Fruit fly (Drosophila melanogaster) whole organism, embryonic: ENCODE measurements around the gene CG31249.
A peak's percentile ranks its signal among the peaks of the same experiment; 100 is the strongest.

Experiments
- Bdp1 ChIP-seq: fragments of 200-800 bp; sonication (Bioruptor generic); optimal IDR thresholded peaks from 3 replicates; lab custom pipeline; 2016; ENCODE audit warnings: missing biosample characterization, missing genetic modification characterization
- CG10654 ChIP-seq: fragments of 200-800 bp; sonication (Bioruptor generic); optimal IDR thresholded peaks from 2 replicates; lab custom pipeline; 2016; ENCODE audit warnings: missing biosample characterization, missing genetic modification characterization
- CG11093 ChIP-seq: fragments of 200-800 bp; sonication (Bioruptor generic); IDR thresholded peaks from 3 replicates; pipeline ENCODE4 v1.3.6; 2022; ENCODE audit warnings: missing biosample characterization, missing genetic modification characterization
- CG11247 ChIP-seq: fragments of 200-800 bp; sonication (Bioruptor generic); IDR thresholded peaks from 2 replicates; pipeline ENCODE4 v1.3.6; 2022; ENCODE audit warnings: missing biosample characterization, missing genetic modification characterization
- CG14860 ChIP-seq: fragments of 200-800 bp; sonication (Bioruptor generic); IDR thresholded peaks from 3 replicates; pipeline ENCODE4 v1.3.6; 2022; ENCODE audit warnings: missing biosample characterization, missing genetic modification characterization; ENCODE audit not compliant: partially characterized antibody
- CG15696 ChIP-seq: fragments of 200-800 bp; sonication (Bioruptor generic); optimal IDR thresholded peaks from 2 replicates; lab custom pipeline; 2019; ENCODE audit warnings: missing biosample characterization, mild to moderate bottlenecking, missing genetic modification characterization, moderate library complexity
- CG16813 ChIP-seq: fragments of 200-800 bp; sonication (Bioruptor generic); IDR thresholded peaks from 3 replicates; pipeline ENCODE4 v1.3.6; 2022; ENCODE audit warnings: missing biosample characterization, missing genetic modification characterization; ENCODE audit not compliant: partially characterized antibody
- CG16815 ChIP-seq: fragments of 200-800 bp; sonication (Bioruptor generic); optimal IDR thresholded peaks from 3 replicates; lab custom pipeline; 2017; ENCODE audit warnings: missing biosample characterization, mild to moderate bottlenecking, missing genetic modification characterization
- CG17359 ChIP-seq: fragments of 200-800 bp; sonication (Bioruptor generic); optimal IDR thresholded peaks from 3 replicates; lab custom pipeline; 2018; ENCODE audit warnings: missing biosample characterization, mild to moderate bottlenecking, missing genetic modification characterization, moderate library complexity
- CG18619 ChIP-seq: fragments of 200-800 bp; sonication (Bioruptor generic); optimal IDR thresholded peaks from 3 replicates; lab custom pipeline; 2017; ENCODE audit warnings: missing biosample characterization, mild to moderate bottlenecking, missing genetic modification characterization
- CG2199 ChIP-seq: fragments of 200-800 bp; sonication (Bioruptor generic); IDR thresholded peaks from 3 replicates; pipeline ENCODE4 v1.3.6; 2022; ENCODE audit warnings: missing biosample characterization, missing genetic modification characterization
- CG32767 ChIP-seq: fragments of 200-800 bp; sonication (Bioruptor generic); IDR thresholded peaks from 2 replicates; pipeline ENCODE4 v1.3.6; 2022; ENCODE audit warnings: missing biosample characterization, missing genetic modification characterization
- CG5953 ChIP-seq: fragments of 200-800 bp; sonication (Bioruptor generic); IDR thresholded peaks from 2 replicates; pipeline ENCODE4 v1.3.6; 2022; ENCODE audit warnings: missing biosample characterization, missing genetic modification characterization
- CG6689 ChIP-seq: fragments of 200-800 bp; sonication (Bioruptor generic); IDR thresholded peaks from 2 replicates; pipeline ENCODE4 v1.3.6; 2022; ENCODE audit warnings: missing biosample characterization, missing genetic modification characterization
- Camta ChIP-seq: fragments of 200-800 bp; sonication (Bioruptor generic); optimal IDR thresholded peaks from 2 replicates; lab custom pipeline; 2016; ENCODE audit warnings: missing biosample characterization, missing genetic modification characterization
- Deaf1 ChIP-seq: fragments of 200-800 bp; optimal IDR thresholded peaks from 3 replicates; lab custom pipeline; 2019; ENCODE audit warnings: missing biosample characterization, mild to moderate bottlenecking, missing genetic modification characterization, moderate library complexity
- Dip2 ChIP-seq: fragments of 200-800 bp; sonication (Bioruptor generic); IDR thresholded peaks from 2 replicates; pipeline ENCODE4 v1.3.6; 2022; ENCODE audit warnings: missing biosample characterization, missing genetic modification characterization
- Ets65A ChIP-seq: fragments of 200-800 bp; sonication (Bioruptor generic); peaks from one replicate; lab custom pipeline; 2016; ENCODE audit warnings: missing biosample characterization, missing genetic modification characterization
- H15 ChIP-seq: fragments of 200-800 bp; sonication (Bioruptor generic); IDR thresholded peaks from 3 replicates; pipeline ENCODE4 v1.3.6; 2022; ENCODE audit warnings: missing biosample characterization, missing genetic modification characterization
- HHEX ChIP-seq: fragments of 200-800 bp; sonication (Bioruptor generic); optimal IDR thresholded peaks from 3 replicates; lab custom pipeline; 2017; ENCODE audit warnings: missing biosample characterization, mild to moderate bottlenecking, missing genetic modification characterization, missing genetic modification reagents
- Lim3 ChIP-seq: fragments of 200-800 bp; sonication (Bioruptor generic); IDR thresholded peaks from 2 replicates; pipeline ENCODE4 v1.3.6; 2022; ENCODE audit warnings: missing biosample characterization, missing genetic modification characterization
- MTF-1 ChIP-seq: fragments of 200-800 bp; sonication (Bioruptor generic); optimal IDR thresholded peaks from 2 replicates; lab custom pipeline; 2018; ENCODE audit warnings: missing biosample characterization, mild to moderate bottlenecking, missing genetic modification characterization, borderline replicate concordance
- Mes4 ChIP-seq: fragments of 200-800 bp; sonication (Bioruptor generic); optimal IDR thresholded peaks from 2 replicates; lab custom pipeline; 2016; ENCODE audit warnings: missing biosample characterization, missing genetic modification characterization
- Nf-YA ChIP-seq: fragments of 200-800 bp; sonication (Bioruptor generic); IDR thresholded peaks from 2 replicates; pipeline ENCODE4 v1.3.6; 2022; ENCODE audit warnings: missing biosample characterization, missing genetic modification characterization
- Oaz ChIP-seq: fragments of 200-800 bp; sonication (Bioruptor generic); IDR thresholded peaks from 2 replicates; pipeline ENCODE4 v1.3.6; 2022; ENCODE audit warnings: missing biosample characterization, missing genetic modification characterization
- Ssrp ChIP-seq: fragments of 200-800 bp; sonication (Bioruptor generic); optimal IDR thresholded peaks from 2 replicates; lab custom pipeline; 2018; ENCODE audit warnings: missing biosample characterization, mild to moderate bottlenecking, missing genetic modification characterization, moderate library complexity
- YL-1 ChIP-seq: fragments of 200-800 bp; sonication (Bioruptor generic); optimal IDR thresholded peaks from 3 replicates; lab custom pipeline; 2017; ENCODE audit warnings: missing biosample characterization, mild to moderate bottlenecking, missing genetic modification characterization
- bcd ChIP-seq: fragments of 200-800 bp; sonication (Bioruptor generic); optimal IDR thresholded peaks from 2 replicates; lab custom pipeline; 2017; ENCODE audit warnings: missing biosample characterization, mild to moderate bottlenecking, missing genetic modification characterization
- chn ChIP-seq: fragments of 200-800 bp; sonication (Bioruptor generic); optimal IDR thresholded peaks from 2 replicates; lab custom pipeline; 2016; ENCODE audit warnings: missing biosample characterization, missing genetic modification characterization
- fd3F ChIP-seq: fragments of 200-800 bp; sonication (Bioruptor generic); optimal IDR thresholded peaks from 2 replicates; lab custom pipeline; 2018; ENCODE audit warnings: missing biosample characterization, mild to moderate bottlenecking, missing genetic modification characterization, moderate library complexity
- fu2 ChIP-seq: fragments of 200-800 bp; sonication (Bioruptor generic); optimal IDR thresholded peaks from 2 replicates; lab custom pipeline; 2016; ENCODE audit warnings: missing biosample characterization, missing genetic modification characterization
- gem ChIP-seq: fragments of 200-800 bp; sonication (Bioruptor generic); optimal IDR thresholded peaks from 2 replicates; lab custom pipeline; 2019; ENCODE audit warnings: missing biosample characterization, mild to moderate bottlenecking, missing genetic modification characterization, moderate library complexity
- hkb ChIP-seq, 2 experiments: fragments of 200-800 bp in 1 of 2; fragments of >200 bp in 1 of 2; sonication (Bioruptor generic) in 1 of 2; IDR thresholded peaks in 1 of 2; optimal IDR thresholded peaks in 1 of 2; 2 replicates each; pipeline versions ENCODE4 v1.3.6 to Lab custom; 2017 to 2022; ENCODE audit warnings: missing biosample characterization in 1 of 2, missing genetic modification characterization in 1 of 2
- knrl ChIP-seq: fragments of 200-800 bp; sonication (Bioruptor generic); IDR thresholded peaks from 3 replicates; pipeline ENCODE4 v1.3.6; 2022; ENCODE audit warnings: missing biosample characterization, missing genetic modification characterization; ENCODE audit not compliant: partially characterized antibody
- peb ChIP-seq: fragments of 200-800 bp; sonication (Bioruptor generic); IDR thresholded peaks from 2 replicates; pipeline ENCODE4 v1.3.6; 2022; ENCODE audit warnings: missing biosample characterization, missing genetic modification characterization
- psq ChIP-seq: fragments of 200-800 bp; sonication (Bioruptor generic); optimal IDR thresholded peaks from 2 replicates; lab custom pipeline; 2017; ENCODE audit warnings: missing biosample characterization, missing genetic modification characterization
- ro ChIP-seq: fragments of 200-800 bp; sonication (Bioruptor generic); IDR thresholded peaks from 2 replicates; pipeline ENCODE4 v1.3.6; 2022; ENCODE audit warnings: missing biosample characterization, missing genetic modification characterization
- sisA ChIP-seq: fragments of 200-800 bp; sonication (Bioruptor generic); IDR thresholded peaks from 2 replicates; pipeline ENCODE4 v1.3.6; 2022; ENCODE audit warnings: missing biosample characterization, missing genetic modification characterization
- sr ChIP-seq: fragments of 200-800 bp; sonication (Bioruptor generic); IDR thresholded peaks from 3 replicates; pipeline ENCODE4 v1.3.6; 2022; ENCODE audit warnings: missing biosample characterization, missing genetic modification characterization
- ssp ChIP-seq: fragments of 200-800 bp; sonication (Bioruptor generic); IDR thresholded peaks from 2 replicates; pipeline ENCODE4 v1.3.6; 2022; ENCODE audit warnings: missing biosample characterization, missing genetic modification characterization
- trh ChIP-seq: fragments of 200-800 bp; sonication (Bioruptor generic); optimal IDR thresholded peaks from 2 replicates; lab custom pipeline; 2016; ENCODE audit warnings: missing biosample characterization, missing genetic modification characterization
- zen2 ChIP-seq: fragments of 200-800 bp; sonication (Bioruptor generic); IDR thresholded peaks from 3 replicates; pipeline ENCODE4 v1.3.6; 2022; ENCODE audit warnings: missing biosample characterization, missing genetic modification characterization; ENCODE audit not compliant: partially characterized antibody

Gene CG31249

dm6 chr3R:17667987-17668386, 18.9 kb downstream of the CG31249 start (continued):
- TF ChIP-seq Oaz: no peak
- peak; percentile 49; the same call in 2 of the 3 replicates for TF ChIP-seq sr (GFP tag; lab: Robert Waterston, UW)
- 0 out of 3 replicates have a peak, but pooled peaks have one; percentile 8 for TF ChIP-seq zen2 (GFP tag; lab: Robert Waterston, UW)
- TF ChIP-seq Ssrp: no peak
- TF ChIP-seq CG10654 (GFP tag; lab: Kevin White, UChicago): no peak
- TF ChIP-seq HHEX (GFP tag; lab: Kevin White, UChicago): no peak
- TF ChIP-seq Nf-YA: no peak
- no peak for TF ChIP-seq hkb (optimal IDR thresholded peaks at IDR 0.05; lab: Kevin White, UChicago)
- no peak for TF ChIP-seq hkb (GFP tag; IDR thresholded peaks at IDR 0.05; lab: Robert Waterston, UW)
- no peak for TF ChIP-seq CG5953
- no peak for TF ChIP-seq Deaf1 (tag; lab: Kevin White, UChicago)
- TF ChIP-seq psq (GFP tag; lab: Kevin White, UChicago): no peak
- no peak for TF ChIP-seq CG17359
- TF ChIP-seq YL-1 (GFP tag; lab: Kevin White, UChicago): no peak
- TF ChIP-seq gem (tag; lab: Kevin White, UChicago): no peak
- no peak for TF ChIP-seq CG32767
- TF ChIP-seq sisA (GFP tag; lab: Robert Waterston, UW): no peak
- no peak for TF ChIP-seq CG15696 (tag; lab: Kevin White, UChicago)
- TF ChIP-seq Lim3: no peak
- no peak for TF ChIP-seq peb (GFP tag; lab: Robert Waterston, UW)
- TF ChIP-seq CG11093: no peak
- TF ChIP-seq CG11247 (GFP tag; lab: Robert Waterston, UW): no peak
- no peak for TF ChIP-seq Camta (GFP tag; lab: Kevin White, UChicago)
- no peak for TF ChIP-seq trh (GFP tag; lab: Kevin White, UChicago)
- no peak for TF ChIP-seq H15 (GFP tag; lab: Robert Waterston, UW)
- no peak for TF ChIP-seq CG18619 (GFP tag; lab: Kevin White, UChicago)
- 0 out of 3 replicates have a peak, but pooled peaks have one; percentile 40 for TF ChIP-seq CG14860 (GFP tag; lab: Robert Waterston, UW)
- TF ChIP-seq fu2 (GFP tag; lab: Kevin White, UChicago): no peak
- 0 out of 3 replicates have a peak, but pooled peaks have one; percentile 44 for TF ChIP-seq CG16813
- no peak for TF ChIP-seq ro (GFP tag; lab: Robert Waterston, UW)
- peak; percentile 59; the same call in 1 of the 3 replicates for TF ChIP-seq CG2199
- no peak for TF ChIP-seq CG16815 (GFP tag; lab: Kevin White, UChicago)
- TF ChIP-seq Mes4 (GFP tag; lab: Kevin White, UChicago): no peak
- no peak for TF ChIP-seq bcd
- TF ChIP-seq chn: no peak
- TF ChIP-seq MTF-1 (GFP tag; lab: Kevin White, UChicago): no peak
- no peak for TF ChIP-seq fd3F (GFP tag; lab: Kevin White, UChicago)
- TF ChIP-seq CG6689: no peak
- TF ChIP-seq Bdp1 (GFP tag; lab: Kevin White, UChicago): peak; percentile 95
- peak; percentile 17; the same call in 1 of the 3 replicates for TF ChIP-seq knrl (GFP tag; lab: Robert Waterston, UW)
- TF ChIP-seq ssp (GFP tag; lab: Robert Waterston, UW): no peak

dm6 chr3R:17667279-17667678, 19.6 kb downstream of the CG31249 start, which contains the start of gene CG45045:
TSS of gene CG45045 (plus strand) at chr3R:17667572.
- peak; percentile 70 for TF ChIP-seq Ets65A
- TF ChIP-seq Dip2 (GFP tag; lab: Robert Waterston, UW): no peak
- TF ChIP-seq, all 482 proteins: peak for 1
